Worm (Caenorhabditis elegans): ENCODE data around the gene dkc-1.

The dkc-1 gene

ce11 chrIII:10709676-10710075, 38.6 kb upstream of the dkc-1 start:
- TF ChIP-seq cog-1 (tag; optimal IDR thresholded peaks at IDR 0.05) (no peak), ztf-29 (GFP tag; IDR thresholded peaks at IDR 0.05) (no peak), med-1 (GFP tag; optimal IDR thresholded peaks at IDR 0.05; ENCODE audit: insufficient read depth) (no peak), T22C8.4 (GFP tag; IDR thresholded peaks at IDR 0.05) (no peak), klf-2 (GFP tag; conservative IDR thresholded peaks at IDR 0.05) (no peak), ref-1 (GFP tag; conservative IDR thresholded peaks at IDR 0.05) (no peak), flt-1 (GFP tag; IDR thresholded peaks at IDR 0.05) (no peak), ztf-23 (GFP tag; IDR thresholded peaks at IDR 0.05) (no peak), tab-1 (GFP tag; IDR thresholded peaks at IDR 0.05) (no peak)

ce11 chrIII:10711192-10711673, 37.0 kb upstream of the dkc-1 start, which contains the start of gene W09D10.5:
TSS of gene W09D10.5 (minus strand) at chrIII:10711536.
- TF ChIP-seq flt-1 (GFP tag; IDR thresholded peaks at IDR 0.05) (0 out of 2 replicates have a peak, but pooled peaks have one; percentile 6), med-1 (GFP tag; optimal IDR thresholded peaks at IDR 0.05; ENCODE audit: insufficient read depth) (no peak)

- TF ChIP-seq ref-1 (GFP tag; conservative IDR thresholded peaks at IDR 0.05) = no peak
Measured at ce11 chrIII:10714541-10714940, 33.7 kb upstream of the dkc-1 start.

- TF ChIP-seq ref-1 (GFP tag; conservative IDR thresholded peaks at IDR 0.05) (no peak), flt-1 (GFP tag; IDR thresholded peaks at IDR 0.05) (no peak), T22C8.4 (GFP tag; IDR thresholded peaks at IDR 0.05) (no peak), ztf-29 (GFP tag; IDR thresholded peaks at IDR 0.05) (no peak), ztf-23 (GFP tag; IDR thresholded peaks at IDR 0.05) (no peak), med-1 (GFP tag; optimal IDR thresholded peaks at IDR 0.05; ENCODE audit: insufficient read depth) (no peak), cog-1 (tag; optimal IDR thresholded peaks at IDR 0.05) (no peak), tab-1 (GFP tag; IDR thresholded peaks at IDR 0.05) (no peak), klf-2 (GFP tag; conservative IDR thresholded peaks at IDR 0.05) (no peak)
Measured at ce11 chrIII:10716091-10716490, 32.1 kb upstream of the dkc-1 start, which contains the start of gene W09D10.4. TSS of gene W09D10.4 (minus strand) at chrIII:10716191.

ce11 chrIII:10717479-10717878, 30.8 kb upstream of the dkc-1 start:
- TF ChIP-seq flt-1 (GFP tag; IDR thresholded peaks at IDR 0.05) (no peak), cog-1 (tag; optimal IDR thresholded peaks at IDR 0.05) (no peak), ref-1 (GFP tag; conservative IDR thresholded peaks at IDR 0.05) (no peak), med-1 (GFP tag; optimal IDR thresholded peaks at IDR 0.05; ENCODE audit: insufficient read depth) (no peak), tab-1 (GFP tag; IDR thresholded peaks at IDR 0.05) (no peak), ztf-29 (GFP tag; IDR thresholded peaks at IDR 0.05) (no peak), klf-2 (GFP tag; conservative IDR thresholded peaks at IDR 0.05) (no peak)

ce11 chrIII:10718078-10718477, 30.2 kb upstream of the dkc-1 start:
- TF ChIP-seq ref-1 (GFP tag; conservative IDR thresholded peaks at IDR 0.05) = no peak
- no peak for TF ChIP-seq cog-1 (tag; optimal IDR thresholded peaks at IDR 0.05)
- TF ChIP-seq T22C8.4 (GFP tag; IDR thresholded peaks at IDR 0.05) = no peak
- no peak for TF ChIP-seq klf-2 (GFP tag; conservative IDR thresholded peaks at IDR 0.05)
- TF ChIP-seq ztf-23 (GFP tag; IDR thresholded peaks at IDR 0.05) = no peak
- no peak for TF ChIP-seq tab-1 (GFP tag; IDR thresholded peaks at IDR 0.05)
- no peak for TF ChIP-seq ztf-29 (GFP tag; IDR thresholded peaks at IDR 0.05)

- TF ChIP-seq T22C8.4 (GFP tag; IDR thresholded peaks at IDR 0.05) = no peak
- no peak for TF ChIP-seq flt-1 (GFP tag; IDR thresholded peaks at IDR 0.05)
- no peak for TF ChIP-seq klf-2 (GFP tag; conservative IDR thresholded peaks at IDR 0.05)
- no peak for TF ChIP-seq ztf-23 (GFP tag; IDR thresholded peaks at IDR 0.05)
- TF ChIP-seq cog-1 (tag; optimal IDR thresholded peaks at IDR 0.05) = no peak
- no peak for TF ChIP-seq ztf-29 (GFP tag; IDR thresholded peaks at IDR 0.05)
- no peak for TF ChIP-seq tab-1 (GFP tag; IDR thresholded peaks at IDR 0.05)
- no peak for TF ChIP-seq ref-1 (GFP tag; conservative IDR thresholded peaks at IDR 0.05)
- no peak for TF ChIP-seq med-1 (GFP tag; optimal IDR thresholded peaks at IDR 0.05; ENCODE audit: insufficient read depth)
Measured at ce11 chrIII:10719057-10719456, 29.2 kb upstream of the dkc-1 start.

ce11 chrIII:10720170-10720569, 28.1 kb upstream of the dkc-1 start:
- TF ChIP-seq tab-1 (GFP tag; IDR thresholded peaks at IDR 0.05) (no peak), ztf-23 (GFP tag; IDR thresholded peaks at IDR 0.05) (peak; percentile 46; the same call in 1 of the 2 replicates), ref-1 (GFP tag; conservative IDR thresholded peaks at IDR 0.05) (no peak), flt-1 (GFP tag; IDR thresholded peaks at IDR 0.05) (0 out of 2 replicates have a peak, but pooled peaks have one; percentile 39), klf-2 (GFP tag; conservative IDR thresholded peaks at IDR 0.05) (no peak), cog-1 (tag; optimal IDR thresholded peaks at IDR 0.05) (peak; percentile 26), ztf-29 (GFP tag; IDR thresholded peaks at IDR 0.05) (no peak), med-1 (GFP tag; optimal IDR thresholded peaks at IDR 0.05; ENCODE audit: insufficient read depth) (no peak), T22C8.4 (GFP tag; IDR thresholded peaks at IDR 0.05) (peak; percentile 97)

- TF ChIP-seq flt-1 (GFP tag; IDR thresholded peaks at IDR 0.05) (no peak), med-1 (GFP tag; optimal IDR thresholded peaks at IDR 0.05; ENCODE audit: insufficient read depth) (no peak), ztf-23 (GFP tag; IDR thresholded peaks at IDR 0.05) (no peak), klf-2 (GFP tag; conservative IDR thresholded peaks at IDR 0.05) (no peak), ref-1 (GFP tag; conservative IDR thresholded peaks at IDR 0.05) (no peak), T22C8.4 (GFP tag; IDR thresholded peaks at IDR 0.05) (no peak), ztf-29 (GFP tag; IDR thresholded peaks at IDR 0.05) (no peak)
Measured at ce11 chrIII:10721056-10721455, 27.2 kb upstream of the dkc-1 start.

ce11 chrIII:10730510-10730909, 17.7 kb upstream of the dkc-1 start, which contains the start of gene tat-3:
TSS of gene tat-3 (minus strand) at chrIII:10730705.
- no peak for TF ChIP-seq klf-2 (GFP tag; conservative IDR thresholded peaks at IDR 0.05)
- TF ChIP-seq med-1 (GFP tag; optimal IDR thresholded peaks at IDR 0.05; ENCODE audit: insufficient read depth) = no peak
- no peak for TF ChIP-seq cog-1 (tag; optimal IDR thresholded peaks at IDR 0.05)
- TF ChIP-seq tab-1 (GFP tag; IDR thresholded peaks at IDR 0.05) = no peak
- no peak for TF ChIP-seq T22C8.4 (GFP tag; IDR thresholded peaks at IDR 0.05)
- TF ChIP-seq ztf-29 (GFP tag; IDR thresholded peaks at IDR 0.05) = no peak
- no peak for TF ChIP-seq ref-1 (GFP tag; conservative IDR thresholded peaks at IDR 0.05)
- TF ChIP-seq flt-1 (GFP tag; IDR thresholded peaks at IDR 0.05) = no peak
- TF ChIP-seq ztf-23 (GFP tag; IDR thresholded peaks at IDR 0.05) = no peak
